Worm (Caenorhabditis elegans) whole organism, early embryonic: ENCODE results near the gene F15H10.7.

Experiments used
- B0310.2 ChIP-seq: sonication (generic microtip); optimal IDR thresholded peaks from 2 replicates; lab custom pipeline; 2016; ENCODE audit warnings: mild to moderate bottlenecking, missing genetic modification characterization, missing compliant biosample characterization
- F13C5.2 ChIP-seq: sonication (generic microtip); optimal IDR thresholded peaks from 2 replicates; lab custom pipeline; 2017; ENCODE audit warnings: mild to moderate bottlenecking, missing genetic modification characterization, inconsistent platforms, missing compliant biosample characterization
- aly-1 ChIP-seq: sonication (generic microtip); optimal IDR thresholded peaks from 2 replicates; lab custom pipeline; 2016; ENCODE audit warnings: missing genetic modification characterization, missing compliant biosample characterization
- ama-1 ChIP-seq: fragments of 150-350 bp; optimal IDR thresholded peaks from 2 replicates; lab custom pipeline; 2014
- flt-1 ChIP-seq: fragments of 200-800 bp; sonication (Bioruptor generic); IDR thresholded peaks from 2 replicates; pipeline ENCODE4 v1.3.6; 2022; ENCODE audit warnings: missing genetic modification characterization, missing compliant biosample characterization
- hmg-4 ChIP-seq: fragments of 200-800 bp; sonication (Bioruptor generic); optimal IDR thresholded peaks from 2 replicates; lab custom pipeline; 2018; ENCODE audit warnings: mild to moderate bottlenecking, missing genetic modification characterization, missing compliant biosample characterization
- hnd-1 ChIP-seq: sonication (generic microtip); optimal IDR thresholded peaks from 2 replicates; lab custom pipeline; 2016; ENCODE audit warnings: missing genetic modification characterization, missing compliant biosample characterization
- pes-1 ChIP-seq: fragments of 200-800 bp; sonication (Bioruptor generic); IDR thresholded peaks from 2 replicates; pipeline ENCODE4 v1.3.6; 2022; ENCODE audit warnings: missing genetic modification reagents, missing genetic modification characterization, missing compliant biosample characterization
- scrt-1 ChIP-seq: fragments of 200-800 bp; sonication (Bioruptor generic); IDR thresholded peaks from 2 replicates; pipeline ENCODE4 v1.3.6; 2022; ENCODE audit warnings: missing genetic modification characterization, missing compliant biosample characterization
- tbx-11 ChIP-seq: fragments of 200-800 bp; sonication (Bioruptor generic); IDR thresholded peaks from 2 replicates; pipeline ENCODE4 v1.3.6; 2022; ENCODE audit warnings: missing genetic modification characterization, missing compliant biosample characterization
- tbx-37 ChIP-seq: fragments of 200-800 bp; sonication (Bioruptor generic); conservative IDR thresholded peaks from 2 replicates; pipeline ENCODE4 v1.3.6; 2022; ENCODE audit warnings: missing genetic modification reagents, missing genetic modification characterization, missing compliant biosample characterization

DNA sequence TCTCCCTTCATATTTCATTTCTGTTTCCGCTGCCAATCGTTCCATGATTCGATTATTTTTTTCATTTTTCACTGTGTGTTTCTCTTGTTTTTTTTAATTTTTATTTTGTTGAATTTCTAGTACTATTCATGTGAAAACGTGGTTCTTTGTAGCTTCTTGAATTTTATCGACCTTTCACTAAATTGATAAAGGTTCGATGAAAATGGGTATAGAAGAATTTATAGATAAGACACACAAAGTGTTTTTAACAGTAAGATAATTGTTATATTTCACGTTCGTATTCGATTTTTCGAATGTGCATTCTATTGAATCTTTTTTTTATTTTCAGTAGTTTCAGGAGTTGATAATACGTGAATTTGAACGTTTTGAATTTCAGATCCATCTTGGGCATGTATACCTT, 34.3 kb downstream of the F15H10.7 start, which contains the start of gene ugt-49:
- no peak for TF ChIP-seq B0310.2 (tag; lab: Kevin White, UChicago)
- TF ChIP-seq tbx-37 (GFP tag; lab: Robert Waterston, UW): no peak
- no peak for TF ChIP-seq aly-1
- TF ChIP-seq tbx-11: no peak
- TF ChIP-seq ama-1 (lab: Kevin White, UChicago): no peak
- TF ChIP-seq hnd-1 (tag; lab: Kevin White, UChicago): no peak
- no peak for TF ChIP-seq hmg-4 (GFP tag; lab: Kevin White, UChicago)
- no peak for TF ChIP-seq pes-1 (GFP tag; lab: Robert Waterston, UW)
- no peak for TF ChIP-seq scrt-1
- TF ChIP-seq F13C5.2 (tag; lab: Kevin White, UChicago): no peak
- TF ChIP-seq flt-1: no peak
